Fruit fly (Drosophila melanogaster) whole organism, embryonic: ENCODE measurements around the gene Ca-Ma2d.

Experiments used
- Atf-2 ChIP-seq: fragments of 200-800 bp; sonication (Bioruptor generic); optimal IDR thresholded peaks from 2 replicates; lab custom pipeline; 2016; ENCODE audit warnings: missing biosample characterization, missing genetic modification characterization
- B-H2 ChIP-seq: fragments of 200-800 bp; sonication (Bioruptor generic); optimal IDR thresholded peaks from 2 replicates; lab custom pipeline; 2018; ENCODE audit warnings: missing biosample characterization, mild to moderate bottlenecking, missing genetic modification characterization
- CG10274 ChIP-seq: fragments of 200-800 bp; sonication (Bioruptor generic); optimal IDR thresholded peaks from 3 replicates; lab custom pipeline; 2017; ENCODE audit warnings: missing biosample characterization, mild to moderate bottlenecking, missing genetic modification characterization
- CG10462 ChIP-seq: fragments of 200-800 bp; sonication (Bioruptor generic); optimal IDR thresholded peaks from 2 replicates; lab custom pipeline; 2016; ENCODE audit warnings: missing biosample characterization, missing genetic modification characterization
- CG11504 ChIP-seq: fragments of 200-800 bp; sonication (Bioruptor generic); optimal IDR thresholded peaks from 3 replicates; lab custom pipeline; 2019; ENCODE audit warnings: missing biosample characterization, mild to moderate bottlenecking, missing genetic modification characterization, moderate library complexity
- CG11560 ChIP-seq: fragments of 200-800 bp; sonication (Bioruptor generic); IDR thresholded peaks from 3 replicates; pipeline ENCODE4 v1.3.6; 2022; ENCODE audit warnings: missing biosample characterization, missing genetic modification characterization
- CG12659 ChIP-seq: fragments of 200-800 bp; sonication (Bioruptor generic); optimal IDR thresholded peaks from 3 replicates; lab custom pipeline; 2017; ENCODE audit warnings: mild to moderate bottlenecking, missing biosample characterization, missing genetic modification reagents, missing genetic modification characterization
- CG16779 ChIP-seq: fragments of 200-800 bp; sonication (Bioruptor generic); IDR thresholded peaks from 2 replicates; pipeline ENCODE4 v1.3.6; 2022; ENCODE audit warnings: missing biosample characterization, missing genetic modification characterization
- CG17612 ChIP-seq: fragments of 200-800 bp; sonication (Bioruptor generic); IDR thresholded peaks from 2 replicates; pipeline ENCODE4 v1.3.6; 2022; ENCODE audit warnings: missing biosample characterization, missing genetic modification characterization
- CG1792 ChIP-seq: fragments of 200-800 bp; sonication (Bioruptor generic); optimal IDR thresholded peaks from 2 replicates; lab custom pipeline; 2016; ENCODE audit warnings: missing biosample characterization, missing genetic modification characterization
- CG1832 ChIP-seq: fragments of 200-800 bp; sonication (Bioruptor generic); optimal IDR thresholded peaks from 2 replicates; lab custom pipeline; 2017; ENCODE audit warnings: missing biosample characterization, mild to moderate bottlenecking, missing genetic modification characterization, inconsistent platforms
- CG18764 ChIP-seq: fragments of 200-800 bp; sonication (Bioruptor generic); optimal IDR thresholded peaks from 3 replicates; lab custom pipeline; 2016; ENCODE audit warnings: missing biosample characterization, missing genetic modification characterization
- CG2875 ChIP-seq: fragments of 200-800 bp; sonication (Bioruptor generic); optimal IDR thresholded peaks from 2 replicates; lab custom pipeline; 2017; ENCODE audit warnings: missing biosample characterization, mild to moderate bottlenecking, missing genetic modification characterization, missing genetic modification reagents
- CG30403 ChIP-seq: fragments of 200-800 bp; sonication (Bioruptor generic); optimal IDR thresholded peaks from 3 replicates; lab custom pipeline; 2016; ENCODE audit warnings: missing biosample characterization, missing genetic modification characterization
- CG31224 ChIP-seq: fragments of 200-800 bp; sonication (Bioruptor generic); IDR thresholded peaks from 2 replicates; pipeline ENCODE4 v1.3.6; 2022; ENCODE audit warnings: missing biosample characterization, missing genetic modification characterization
- CG32767 ChIP-seq: fragments of 200-800 bp; sonication (Bioruptor generic); IDR thresholded peaks from 2 replicates; pipeline ENCODE4 v1.3.6; 2022; ENCODE audit warnings: missing biosample characterization, missing genetic modification characterization
- CG4820 ChIP-seq: fragments of 200-800 bp; sonication (Bioruptor generic); optimal IDR thresholded peaks from 3 replicates; lab custom pipeline; 2016; ENCODE audit warnings: missing biosample characterization, missing genetic modification characterization
- Chrac-16 ChIP-seq: fragments of 200-800 bp; sonication (Bioruptor generic); optimal IDR thresholded peaks from 3 replicates; lab custom pipeline; 2016; ENCODE audit warnings: missing biosample characterization, missing genetic modification characterization
- HmgD ChIP-seq: fragments of 200-800 bp; sonication (Bioruptor generic); optimal IDR thresholded peaks from 3 replicates; lab custom pipeline; 2016; ENCODE audit warnings: missing biosample characterization, missing genetic modification characterization
- Hr51 ChIP-seq, 2 experiments: fragments of 200-800 bp; sonication (Bioruptor generic); optimal IDR thresholded peaks; 2 replicates in 1 of 2; 3 replicates in 1 of 2; lab custom pipeline; 2016 to 2018; ENCODE audit warnings: missing biosample characterization in 2 of 2, missing genetic modification characterization in 2 of 2, mild to moderate bottlenecking in 1 of 2, moderate library complexity in 1 of 2
- NC2α ChIP-seq: fragments of 200-800 bp; sonication (Bioruptor generic); optimal IDR thresholded peaks from 2 replicates; lab custom pipeline; 2016; ENCODE audit warnings: missing biosample characterization, missing genetic modification characterization
- Stat92E ChIP-seq, 3 experiments: fragments of >200 bp in 2 of 3; fragments of 200-800 bp in 1 of 3; sonication (Bioruptor generic) in 1 of 3; optimal IDR thresholded peaks; 2 replicates each; lab custom pipeline; 2017 to 2019; ENCODE audit warnings: missing biosample characterization in 3 of 3, missing genetic modification characterization in 3 of 3, mild to moderate bottlenecking in 1 of 3, moderate library complexity in 1 of 3
- ab ChIP-seq: fragments of 200-800 bp; sonication (Bioruptor generic); optimal IDR thresholded peaks from 2 replicates; lab custom pipeline; 2016; ENCODE audit warnings: missing biosample characterization, missing genetic modification characterization
- abd-A ChIP-seq: fragments of 200-800 bp; sonication (Bioruptor generic); optimal IDR thresholded peaks from 3 replicates; lab custom pipeline; 2019; ENCODE audit warnings: missing biosample characterization, mild to moderate bottlenecking, missing genetic modification characterization, moderate library complexity
- aop ChIP-seq: fragments of 200-800 bp; sonication (Bioruptor generic); IDR thresholded peaks from 2 replicates; pipeline ENCODE4 v1.3.6; 2022; ENCODE audit warnings: missing biosample characterization, missing genetic modification characterization
- bcd ChIP-seq: fragments of 200-800 bp; sonication (Bioruptor generic); optimal IDR thresholded peaks from 2 replicates; lab custom pipeline; 2017; ENCODE audit warnings: missing biosample characterization, mild to moderate bottlenecking, missing genetic modification characterization
- chinmo ChIP-seq: fragments of 200-800 bp; sonication (Bioruptor generic); IDR thresholded peaks from 4 replicates; pipeline ENCODE4 v1.3.6; 2022; ENCODE audit warnings: missing biosample characterization, missing genetic modification characterization; ENCODE audit not compliant: partially characterized antibody
- chn ChIP-seq: fragments of 200-800 bp; sonication (Bioruptor generic); optimal IDR thresholded peaks from 2 replicates; lab custom pipeline; 2016; ENCODE audit warnings: missing biosample characterization, missing genetic modification characterization
- dm ChIP-seq: fragments of 200-800 bp; sonication (Bioruptor generic); optimal IDR thresholded peaks from 3 replicates; lab custom pipeline; 2016; ENCODE audit warnings: missing biosample characterization, missing genetic modification characterization
- ftz-f1 ChIP-seq: fragments of 200-800 bp; sonication (Bioruptor generic); optimal IDR thresholded peaks from 2 replicates; lab custom pipeline; 2016; ENCODE audit warnings: missing biosample characterization, missing genetic modification characterization
- ham ChIP-seq: fragments of 200-800 bp; sonication (Bioruptor generic); IDR thresholded peaks from 2 replicates; pipeline ENCODE4 v1.3.6; 2022; ENCODE audit warnings: missing biosample characterization, missing genetic modification characterization
- ind ChIP-seq: fragments of 200-800 bp; sonication (Bioruptor generic); optimal IDR thresholded peaks from 3 replicates; lab custom pipeline; 2016; ENCODE audit warnings: missing biosample characterization, missing genetic modification characterization
- kay ChIP-seq: fragments of 200-800 bp; sonication (Bioruptor generic); optimal IDR thresholded peaks from 2 replicates; lab custom pipeline; 2016; ENCODE audit warnings: missing biosample characterization, missing genetic modification characterization
- ken ChIP-seq: fragments of 200-800 bp; sonication (Bioruptor generic); IDR thresholded peaks from 3 replicates; pipeline ENCODE4 v1.3.6; 2022; ENCODE audit warnings: missing biosample characterization, missing genetic modification characterization
- lilli ChIP-seq: fragments of 200-800 bp; sonication (Bioruptor generic); optimal IDR thresholded peaks from 3 replicates; lab custom pipeline; 2016; ENCODE audit warnings: missing biosample characterization, missing genetic modification characterization
- maf-S ChIP-seq: fragments of 200-800 bp; sonication (Bioruptor generic); optimal IDR thresholded peaks from 2 replicates; lab custom pipeline; 2016; ENCODE audit warnings: missing biosample characterization, missing genetic modification characterization
- mam ChIP-seq: fragments of 200-800 bp; sonication (Bioruptor generic); optimal IDR thresholded peaks from 3 replicates; lab custom pipeline; 2016; ENCODE audit warnings: missing biosample characterization, missing genetic modification characterization
- nmo ChIP-seq: fragments of 200-800 bp; sonication (Bioruptor generic); optimal IDR thresholded peaks from 2 replicates; lab custom pipeline; 2018; ENCODE audit warnings: missing biosample characterization, mild to moderate bottlenecking, missing genetic modification characterization, moderate library complexity
- nom ChIP-seq: fragments of 200-800 bp; sonication (Bioruptor generic); optimal IDR thresholded peaks from 2 replicates; lab custom pipeline; 2017; ENCODE audit warnings: missing biosample characterization, missing genetic modification characterization, mild to moderate bottlenecking, moderate library complexity, missing genetic modification reagents
- onecut ChIP-seq: fragments of 200-800 bp; sonication (Bioruptor generic); IDR thresholded peaks from 2 replicates; pipeline ENCODE4 v1.3.6; 2022; ENCODE audit warnings: missing biosample characterization, missing genetic modification characterization
- pfk ChIP-seq: fragments of 200-800 bp; sonication (Bioruptor generic); optimal IDR thresholded peaks from 2 replicates; lab custom pipeline; 2018; ENCODE audit warnings: missing biosample characterization, mild to moderate bottlenecking, missing genetic modification characterization, moderate library complexity
- seq ChIP-seq: fragments of 200-800 bp; sonication (Bioruptor generic); IDR thresholded peaks from 2 replicates; pipeline ENCODE4 v1.3.6; 2022; ENCODE audit warnings: missing biosample characterization, missing genetic modification characterization
- slou ChIP-seq: fragments of 200-800 bp; sonication (Bioruptor generic); optimal IDR thresholded peaks from 3 replicates; lab custom pipeline; 2016; ENCODE audit warnings: missing biosample characterization, missing genetic modification characterization
- so ChIP-seq: fragments of 200-800 bp; sonication (Bioruptor generic); IDR thresholded peaks from 3 replicates; pipeline ENCODE4 v1.3.6; 2022; ENCODE audit warnings: missing biosample characterization, missing genetic modification characterization
- stwl ChIP-seq: fragments of 200-800 bp; sonication (Bioruptor generic); optimal IDR thresholded peaks from 3 replicates; lab custom pipeline; 2018; ENCODE audit warnings: missing biosample characterization, mild to moderate bottlenecking, missing genetic modification characterization, moderate library complexity
- toy ChIP-seq: fragments of 200-800 bp; sonication (Bioruptor generic); IDR thresholded peaks from 2 replicates; pipeline ENCODE4 v1.3.6; 2022; ENCODE audit warnings: missing biosample characterization, missing genetic modification characterization
- ttk ChIP-seq: fragments of 200-800 bp; sonication (Bioruptor generic); IDR thresholded peaks from 2 replicates; pipeline ENCODE4 v2.1.2; 2022; ENCODE audit warnings: missing biosample characterization, missing genetic modification characterization
- twi ChIP-seq: fragments of 200-800 bp; optimal IDR thresholded peaks from 2 replicates; lab custom pipeline; 2019; ENCODE audit warnings: missing biosample characterization, mild to moderate bottlenecking, missing genetic modification characterization, moderate library complexity
- vfl ChIP-seq: fragments of 200-800 bp; sonication (Bioruptor generic); optimal IDR thresholded peaks from 2 replicates; lab custom pipeline; 2016; ENCODE audit warnings: missing biosample characterization, missing genetic modification characterization
- wor ChIP-seq: fragments of 200-800 bp; sonication (Bioruptor generic); IDR thresholded peaks from 2 replicates; pipeline ENCODE4 v1.3.6; 2022; ENCODE audit warnings: missing biosample characterization, missing genetic modification characterization
- z ChIP-seq: fragments of 200-800 bp; sonication (Bioruptor generic); IDR thresholded peaks from 3 replicates; pipeline ENCODE4 v1.3.6; 2022; ENCODE audit warnings: missing biosample characterization, missing genetic modification characterization
- zen ChIP-seq: fragments of 200-800 bp; sonication (Bioruptor generic); optimal IDR thresholded peaks from 3 replicates; lab custom pipeline; 2018; ENCODE audit warnings: missing biosample characterization, mild to moderate bottlenecking, missing genetic modification characterization, moderate library complexity

Gene Ca-Ma2d

dm6 chr2L:16275177-16275808 is 44.0 kb downstream of the Ca-Ma2d start (continued):
- TF ChIP-seq chn (GFP tag; lab: Kevin White, UChicago) (no peak), chinmo (GFP tag; lab: Robert Waterston, UW) (0 out of 4 replicates have a peak, but pooled peaks have one; percentile 35), CG2875 (no peak), ttk (GFP tag; lab: Robert Waterston, UW) (no peak), z (GFP tag; lab: Robert Waterston, UW) (0 out of 3 replicates have a peak, but pooled peaks have one; percentile 10), lilli (GFP tag; lab: Kevin White, UChicago) (no peak), CG30403 (GFP tag; lab: Kevin White, UChicago) (no peak), zen (no peak), twi (tag; lab: Kevin White, UChicago) (no peak), Chrac-16 (no peak), slou (GFP tag; lab: Kevin White, UChicago) (no peak), B-H2 (GFP tag; lab: Kevin White, UChicago) (no peak), CG1832 (GFP tag; lab: Kevin White, UChicago) (no peak), mam (GFP tag; lab: Kevin White, UChicago) (peak; percentile 3), nom (GFP tag; lab: Kevin White, UChicago) (no peak), CG31224 (GFP tag; lab: Robert Waterston, UW) (peak; percentile 98), onecut (GFP tag; lab: Robert Waterston, UW) (peak; percentile 94), pfk (GFP tag; lab: Kevin White, UChicago) (peak; percentile 98), CG1792 (no peak), Atf-2 (no peak), CG32767 (peak; percentile 8; the same call in 1 of the 2 replicates), seq (0 out of 2 replicates have a peak, but pooled peaks have one; percentile 34), CG16779 (no peak), CG10462 (GFP tag; lab: Kevin White, UChicago) (no peak), abd-A (tag; lab: Kevin White, UChicago) (peak; percentile 92), HmgD (GFP tag; lab: Kevin White, UChicago) (no peak), CG11504 (tag; lab: Kevin White, UChicago) (peak; percentile 16), CG18764 (no peak), ab (no peak)

- TF ChIP-seq vfl (GFP tag; lab: Kevin White, UChicago), result no peak
- peak; percentile 47 for TF ChIP-seq bcd (GFP tag; lab: Kevin White, UChicago)
- peak; percentile 11 for TF ChIP-seq ind (GFP tag; lab: Kevin White, UChicago)
- no peak for TF ChIP-seq kay (GFP tag; lab: Kevin White, UChicago)
- peak in 1 of 2 experiments; percentile 70 for TF ChIP-seq Hr51 (GFP tag; optimal IDR thresholded peaks at IDR 0.05; lab: Kevin White, UChicago)
- TF ChIP-seq CG12659 (GFP tag; lab: Kevin White, UChicago), result peak; percentile 48
- no peak for TF ChIP-seq aop (GFP tag; lab: Robert Waterston, UW)
- TF ChIP-seq CG17612 (GFP tag; lab: Robert Waterston, UW), result no peak
- TF ChIP-seq ham (GFP tag; lab: Robert Waterston, UW), result no peak
- TF ChIP-seq CG4820 (GFP tag; lab: Kevin White, UChicago), result no peak
- TF ChIP-seq maf-S (GFP tag; lab: Kevin White, UChicago), result no peak
- no peak for TF ChIP-seq ken (GFP tag; lab: Robert Waterston, UW)
- TF ChIP-seq dm (GFP tag; lab: Kevin White, UChicago), result no peak
- TF ChIP-seq Chrac-16, result no peak
- TF ChIP-seq so (GFP tag; lab: Robert Waterston, UW), result no peak
- TF ChIP-seq toy, result no peak
- no peak for TF ChIP-seq CG10274
- peak; percentile 53 for TF ChIP-seq nmo (GFP tag; lab: Kevin White, UChicago)
- TF ChIP-seq wor (GFP tag; lab: Robert Waterston, UW), result no peak
- TF ChIP-seq ftz-f1, result no peak
- TF ChIP-seq Stat92E (GFP tag; optimal IDR thresholded peaks at IDR 0.05; lab: Kevin White, UChicago), result no peak
- no peak for TF ChIP-seq stwl (tag; lab: Kevin White, UChicago)
- TF ChIP-seq CG11560 (tag; lab: Robert Waterston, UW), result no peak
- TF ChIP-seq NC2α (GFP tag; lab: Kevin White, UChicago), result no peak
Measured at dm6 chr2L:16275809-16276178, 44.5 kb downstream of the Ca-Ma2d start.
